Fruit fly (Drosophila melanogaster): ENCODE data around the gene CG31103.

dm6 chr3R:25225483-25225882 lies 6.4 kb downstream of the CG31103 start:
- no peak for TF ChIP-seq CG8478 (optimal IDR thresholded peaks at IDR 0.05)
- no peak for TF ChIP-seq EcR (GFP tag; optimal IDR thresholded peaks at IDR 0.05)
- TF ChIP-seq usp (GFP tag; optimal IDR thresholded peaks at IDR 0.05): no peak
- no peak for TF ChIP-seq psq (optimal IDR thresholded peaks at IDR 0.05)
- TF ChIP-seq pan (optimal IDR thresholded peaks at IDR 0.05): no peak
- no peak for TF ChIP-seq Dll (optimal IDR thresholded peaks at IDR 0.05)
